Worm (Caenorhabditis elegans) whole organism, young adult: ENCODE results near the gene srh-295.

Source experiments
- B0035.1 ChIP-seq: sonication (generic microtip); optimal IDR thresholded peaks from 2 replicates; lab custom pipeline; 2016; ENCODE audit warnings: missing genetic modification characterization, mild to moderate bottlenecking, missing compliant biosample characterization, missing genotype, missing genetic modification reagents
- F22D6.2 ChIP-seq: sonication (generic microtip); optimal IDR thresholded peaks from 2 replicates; lab custom pipeline; 2016; ENCODE audit warnings: mild to moderate bottlenecking, missing genetic modification characterization, missing compliant biosample characterization
- F49E8.2 ChIP-seq: sonication (generic microtip); optimal IDR thresholded peaks from 3 replicates; lab custom pipeline; 2017; ENCODE audit warnings: missing genetic modification characterization, mild to moderate bottlenecking, missing compliant biosample characterization, antibody characterized with exemption, moderate library complexity; ENCODE audit not compliant: insufficient read depth
- T07F8.4 ChIP-seq: sonication (generic microtip); optimal IDR thresholded peaks from 2 replicates; lab custom pipeline; 2016; ENCODE audit warnings: mild to moderate bottlenecking, missing genetic modification characterization, moderate library complexity, missing compliant biosample characterization
- T26A5.8 ChIP-seq: sonication (generic microtip); optimal IDR thresholded peaks from 2 replicates; lab custom pipeline; 2016; ENCODE audit warnings: missing genetic modification characterization, missing compliant biosample characterization
- ama-1 ChIP-seq, 3 experiments: fragments of 150-350 bp in 1 of 3; sonication (generic microtip) in 2 of 3; optimal IDR thresholded peaks; 2 replicates each; lab custom pipeline; 2014 to 2018; ENCODE audit warnings: missing biosample characterization in 2 of 3, missing genetic modification characterization in 2 of 3, missing genetic modification reagents in 2 of 3
- aptf-3 ChIP-seq: fragments of 200-800 bp; sonication (Bioruptor generic); IDR thresholded peaks from 2 replicates; pipeline ENCODE4 v1.3.6; 2022; ENCODE audit warnings: missing genetic modification characterization, missing compliant biosample characterization
- attf-6 ChIP-seq: fragments of 200-800 bp; sonication (Bioruptor generic); IDR thresholded peaks from 2 replicates; pipeline ENCODE4 v1.3.6; 2022; ENCODE audit warnings: missing genetic modification reagents, missing genetic modification characterization, missing compliant biosample characterization
- cebp-1 ChIP-seq, 2 experiments: fragments of 200-800 bp in 1 of 2; sonication (Bioruptor generic) in 1 of 2; sonication (generic microtip) in 1 of 2; IDR thresholded peaks in 1 of 2; optimal IDR thresholded peaks in 1 of 2; 2 replicates each; pipeline versions ENCODE4 v1.3.6 to Lab custom; 2017 to 2022; ENCODE audit warnings: missing compliant biosample characterization in 2 of 2, missing genetic modification characterization in 2 of 2, mild to moderate bottlenecking in 1 of 2, missing genetic modification reagents in 1 of 2, moderate library complexity in 1 of 2
- dpff-1 ChIP-seq: sonication (generic microtip); optimal IDR thresholded peaks from 2 replicates; lab custom pipeline; 2017; ENCODE audit warnings: mild to moderate bottlenecking, missing genetic modification characterization, missing compliant biosample characterization
- egl-44 ChIP-seq: fragments of 200-800 bp; sonication (Bioruptor generic); IDR thresholded peaks from 2 replicates; pipeline ENCODE4 v1.3.6; 2022; ENCODE audit warnings: missing genetic modification reagents, missing genetic modification characterization, missing compliant biosample characterization
- egrh-3 ChIP-seq: fragments of 200-800 bp; sonication (Bioruptor generic); IDR thresholded peaks from 2 replicates; pipeline ENCODE4 v1.3.6; 2022; ENCODE audit warnings: missing genetic modification reagents, missing genetic modification characterization, missing compliant biosample characterization
- gei-17 ChIP-seq: fragments of 200-800 bp; sonication (Bioruptor generic); optimal IDR thresholded peaks from 2 replicates; lab custom pipeline; 2018; ENCODE audit warnings: mild to moderate bottlenecking, missing genetic modification characterization, missing compliant biosample characterization
- him-1 ChIP-seq: sonication (generic microtip); optimal IDR thresholded peaks from 2 replicates; lab custom pipeline; 2016; ENCODE audit warnings: missing genotype, missing genetic modification reagents, missing genetic modification characterization, missing compliant biosample characterization
- hlh-12 ChIP-seq: sonication (generic microtip); optimal IDR thresholded peaks from 2 replicates; lab custom pipeline; 2016; ENCODE audit warnings: missing genetic modification characterization, missing compliant biosample characterization
- lag-1 ChIP-seq: fragments of 200-800 bp; sonication (Bioruptor generic); IDR thresholded peaks from 2 replicates; pipeline ENCODE4 v1.3.6; 2022; ENCODE audit warnings: missing genetic modification reagents, missing genetic modification characterization, missing compliant biosample characterization
- lin-54 ChIP-seq: fragments of 200-800 bp; sonication (Bioruptor generic); optimal IDR thresholded peaks from 2 replicates; lab custom pipeline; 2018; ENCODE audit warnings: mild to moderate bottlenecking, missing genetic modification characterization, missing compliant biosample characterization
- lir-1 ChIP-seq: fragments of 200-800 bp; sonication (Bioruptor generic); conservative IDR thresholded peaks from 2 replicates; pipeline ENCODE4 v1.3.6; 2022; ENCODE audit warnings: missing genetic modification reagents, missing genetic modification characterization, missing compliant biosample characterization
- lsy-27 ChIP-seq: sonication (generic microtip); optimal IDR thresholded peaks from 2 replicates; lab custom pipeline; 2017; ENCODE audit warnings: missing genetic modification characterization, mild to moderate bottlenecking, missing compliant biosample characterization, antibody characterized with exemption, missing genotype, borderline replicate concordance; ENCODE audit not compliant: insufficient read depth
- madf-3 ChIP-seq: fragments of 200-800 bp; sonication (Bioruptor generic); IDR thresholded peaks from 2 replicates; pipeline ENCODE4 v1.3.6; 2022; ENCODE audit warnings: missing genetic modification reagents, missing genetic modification characterization, missing compliant biosample characterization
- mel-28 ChIP-seq: sonication (generic microtip); optimal IDR thresholded peaks from 2 replicates; lab custom pipeline; 2016; ENCODE audit warnings: borderline replicate concordance, mild to moderate bottlenecking, missing genetic modification characterization, missing compliant biosample characterization
- nfya-1 ChIP-seq: sonication (generic microtip); optimal IDR thresholded peaks from 2 replicates; lab custom pipeline; 2017; ENCODE audit warnings: antibody characterized with exemption, missing compliant biosample characterization, missing genetic modification characterization, borderline replicate concordance; ENCODE audit not compliant: insufficient read depth
- nfya-2 ChIP-seq: fragments of 200-800 bp; sonication (Bioruptor generic); IDR thresholded peaks from 2 replicates; pipeline ENCODE4 v1.3.6; 2022; ENCODE audit warnings: missing genetic modification reagents, missing genetic modification characterization, missing compliant biosample characterization
- nhr-120 ChIP-seq: fragments of 200-800 bp; sonication (Bioruptor generic); IDR thresholded peaks from 2 replicates; pipeline ENCODE4 v1.3.6; 2022; ENCODE audit warnings: missing genetic modification characterization, missing compliant biosample characterization
- nhr-27 ChIP-seq: fragments of 200-800 bp; sonication (Bioruptor generic); optimal IDR thresholded peaks from 2 replicates; lab custom pipeline; 2018; ENCODE audit warnings: mild to moderate bottlenecking, missing genetic modification characterization, moderate library complexity, missing compliant biosample characterization
- nhr-80 ChIP-seq: sonication (generic microtip); optimal IDR thresholded peaks from 2 replicates; lab custom pipeline; 2016; ENCODE audit warnings: missing genetic modification characterization, missing compliant biosample characterization
- repo-1 ChIP-seq: sonication (generic microtip); optimal IDR thresholded peaks from 2 replicates; lab custom pipeline; 2017; ENCODE audit warnings: mild to moderate bottlenecking, missing genetic modification characterization, missing compliant biosample characterization
- sdz-38 ChIP-seq: sonication (generic microtip); optimal IDR thresholded peaks from 2 replicates; lab custom pipeline; 2016; ENCODE audit warnings: missing genotype, missing genetic modification characterization, missing compliant biosample characterization
- tbp1 ChIP-seq: fragments of 200-800 bp; sonication (Bioruptor generic); optimal IDR thresholded peaks from 2 replicates; lab custom pipeline; 2018; ENCODE audit warnings: mild to moderate bottlenecking, missing genetic modification characterization, missing compliant biosample characterization
- xnd-1 ChIP-seq: sonication (generic microtip); optimal IDR thresholded peaks from 2 replicates; lab custom pipeline; 2016; ENCODE audit warnings: missing genotype, missing genetic modification reagents, missing genetic modification characterization, missing compliant biosample characterization
- zim-3 ChIP-seq: sonication (generic microtip); optimal IDR thresholded peaks from 2 replicates; lab custom pipeline; 2017; ENCODE audit warnings: mild to moderate bottlenecking, missing genetic modification characterization, moderate library complexity, missing compliant biosample characterization
- ztf-26 ChIP-seq: sonication (generic microtip); optimal IDR thresholded peaks from 2 replicates; lab custom pipeline; 2017; ENCODE audit warnings: missing genetic modification characterization, missing compliant biosample characterization
- ztf-28 ChIP-seq: fragments of 200-800 bp; sonication (Bioruptor generic); IDR thresholded peaks from 2 replicates; pipeline ENCODE4 v1.3.6; 2022; ENCODE audit warnings: missing genetic modification reagents, missing genetic modification characterization, missing compliant biosample characterization
- ztf-3 ChIP-seq: fragments of 200-800 bp; sonication (Bioruptor generic); optimal IDR thresholded peaks from 2 replicates; lab custom pipeline; 2018; ENCODE audit warnings: mild to moderate bottlenecking, missing genetic modification characterization, missing compliant biosample characterization

The srh-295 gene

DNA sequence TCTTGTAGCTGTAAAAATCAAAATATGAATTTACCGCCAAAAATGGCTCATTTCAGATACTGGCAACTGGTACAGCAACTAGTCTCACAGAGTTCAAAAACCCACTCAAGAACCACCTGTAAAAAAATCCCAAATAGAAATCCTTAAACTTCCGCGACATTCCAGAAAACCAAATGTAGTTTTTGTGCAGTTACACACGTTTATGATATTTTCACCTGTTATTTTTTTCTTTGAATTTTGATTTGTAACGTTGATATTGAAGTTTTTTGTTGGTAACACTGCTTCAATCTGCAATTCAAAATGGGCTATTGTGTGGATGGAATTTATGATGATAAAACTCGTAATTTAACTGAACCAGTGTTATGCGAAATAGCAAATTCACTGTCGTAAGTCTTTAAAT, 2.4 kb downstream of the srh-295 start, which contains the start of gene srw-113 (continued):
- no peak for TF ChIP-seq xnd-1 (tag; lab: Kevin White, UChicago)

ce11 chrV:15337405-15337804, 7.0 kb downstream of the srh-295 start, which contains the start of gene wrt-7:
Gene wrt-7, minus strand, starts transcription at chrV:15337505.
- TF ChIP-seq xnd-1 (tag; lab: Kevin White, UChicago) (no peak), hlh-12 (tag; lab: Kevin White, UChicago) (no peak), tbp1 (GFP tag; lab: Kevin White, UChicago) (no peak), cebp-1 (GFP tag; IDR thresholded peaks at IDR 0.05; lab: Robert Waterston, UW) (no peak), cebp-1 (tag; optimal IDR thresholded peaks at IDR 0.05; lab: Kevin White, UChicago) (no peak), mel-28 (tag; lab: Kevin White, UChicago) (no peak), nhr-27 (tag; lab: Kevin White, UChicago) (no peak), ztf-3 (GFP tag; lab: Kevin White, UChicago) (no peak), lag-1 (no peak), attf-6 (GFP tag; lab: Robert Waterston, UW) (no peak), F22D6.2 (tag; lab: Kevin White, UChicago) (no peak), nfya-2 (GFP tag; lab: Robert Waterston, UW) (no peak), gei-17 (GFP tag; lab: Kevin White, UChicago) (no peak), nhr-80 (tag; lab: Kevin White, UChicago) (no peak), egrh-3 (GFP tag; lab: Robert Waterston, UW) (no peak)

ce11 chrV:15339363-15339762, 8.9 kb downstream of the srh-295 start, which contains the start of gene clec-228:
Gene clec-228, minus strand, starts transcription at chrV:15339463.
- no peak for TF ChIP-seq sdz-38 (tag; lab: Kevin White, UChicago)
- no peak for TF ChIP-seq dpff-1 (tag; lab: Kevin White, UChicago)
- TF ChIP-seq ztf-26 (tag; lab: Kevin White, UChicago), result no peak
- TF ChIP-seq lin-54 (GFP tag; lab: Kevin White, UChicago), result no peak
- TF ChIP-seq repo-1, result no peak
- no peak for TF ChIP-seq zim-3 (tag; lab: Kevin White, UChicago)
- no peak for TF ChIP-seq madf-3
- no peak for TF ChIP-seq ama-1 (optimal IDR thresholded peaks at IDR 0.05; lab: Kevin White, UChicago)
- no peak for TF ChIP-seq ama-1 (GFP tag; optimal IDR thresholded peaks at IDR 0.05; lab: Kevin White, UChicago)
- no peak for TF ChIP-seq him-1
- no peak for TF ChIP-seq F49E8.2 (tag; lab: Kevin White, UChicago)

DNA sequence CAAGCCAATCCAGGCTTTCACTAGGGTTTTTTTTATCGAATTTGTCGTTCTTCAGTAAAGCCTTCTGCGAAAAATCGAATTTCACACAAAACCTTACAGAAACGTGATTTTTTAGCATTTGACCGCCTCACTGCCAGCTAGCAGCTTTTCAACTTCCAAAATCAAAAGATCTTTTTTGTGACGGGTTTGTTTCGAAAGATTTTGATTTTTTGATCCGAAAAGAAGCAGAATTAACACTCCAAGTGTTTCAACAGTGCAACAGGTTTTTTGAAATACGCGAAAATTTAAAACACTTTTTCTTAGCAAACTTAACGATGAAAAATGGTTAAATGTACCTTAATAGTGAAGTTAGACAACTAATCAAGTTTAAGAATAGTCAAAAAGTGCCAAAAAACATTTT, 11.0 kb downstream of the srh-295 start, which contains the start of gene clec-229:
Gene clec-229 (minus strand): TSS at position 101 of the 400 bp plus-strand sequence.
- TF ChIP-seq ztf-28 (GFP tag; lab: Robert Waterston, UW) (no peak), egl-44 (GFP tag; lab: Robert Waterston, UW) (no peak), nhr-120 (GFP tag; lab: Robert Waterston, UW) (no peak), T07F8.4 (tag; lab: Kevin White, UChicago) (no peak), B0035.1 (tag; lab: Kevin White, UChicago) (no peak), lin-54 (GFP tag; lab: Kevin White, UChicago) (no peak)
- TF ChIP-seq, all 124 proteins: peak for 0

DNA sequence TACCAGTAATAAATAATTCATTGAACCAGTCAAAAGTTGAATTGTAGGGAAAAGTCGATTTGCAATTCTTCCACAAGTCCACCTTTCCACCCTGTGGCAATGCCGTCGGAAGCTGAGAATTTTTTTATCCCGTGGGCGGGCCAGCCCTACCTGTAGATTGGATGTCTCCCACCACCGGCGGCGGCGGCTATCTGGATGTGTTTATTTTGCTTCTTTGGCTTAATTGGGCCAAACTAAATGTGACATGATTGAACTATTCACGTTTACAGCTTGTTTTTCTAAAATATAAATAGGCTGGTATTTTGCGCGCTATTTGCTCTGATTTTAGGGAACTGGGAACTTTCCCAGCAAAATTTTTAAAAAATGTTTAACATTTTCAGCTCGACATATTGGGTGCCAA, 14.1 kb downstream of the srh-295 start, which contains the start of gene wrt-8:
Gene wrt-8 (minus strand): TSS at position 101 of the 400 bp plus-strand sequence.
- TF ChIP-seq nfya-1 (tag; lab: Kevin White, UChicago) (no peak), aptf-3 (GFP tag; lab: Robert Waterston, UW) (no peak), lsy-27 (tag; lab: Kevin White, UChicago) (no peak), T26A5.8 (no peak), lir-1 (no peak), egl-44 (GFP tag; lab: Robert Waterston, UW) (no peak), nhr-120 (GFP tag; lab: Robert Waterston, UW) (0 out of 2 replicates have a peak, but pooled peaks have one; percentile 11)
